Worm (Caenorhabditis elegans): ENCODE measurements around the gene T14E8.2.

The T14E8.2 gene

DNA sequence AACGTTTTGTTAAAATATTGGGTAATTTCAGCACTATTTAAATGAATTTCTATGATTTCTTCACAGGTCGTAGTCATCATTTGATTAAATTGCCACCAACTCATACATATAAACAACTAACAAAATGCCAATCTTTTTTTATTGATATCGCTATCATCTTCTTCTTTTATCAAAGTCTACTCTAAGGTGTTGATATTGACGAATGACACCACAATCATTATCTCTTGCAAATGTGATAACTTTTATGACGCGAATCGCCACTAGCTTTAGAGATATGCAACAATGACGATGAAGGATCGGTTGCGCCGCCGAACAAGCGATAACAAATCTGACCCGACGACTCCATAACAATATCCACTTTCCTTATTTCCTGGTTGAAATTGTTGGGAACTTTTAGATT lies 28.3 kb upstream of the T14E8.2 start:
- TF ChIP-seq pha-2 (tag; optimal IDR thresholded peaks at IDR 0.05) (no peak), elt-2 (tag; optimal IDR thresholded peaks at IDR 0.05) (peak; percentile 92), nfya-1 (tag; optimal IDR thresholded peaks at IDR 0.05) (no peak)

DNA sequence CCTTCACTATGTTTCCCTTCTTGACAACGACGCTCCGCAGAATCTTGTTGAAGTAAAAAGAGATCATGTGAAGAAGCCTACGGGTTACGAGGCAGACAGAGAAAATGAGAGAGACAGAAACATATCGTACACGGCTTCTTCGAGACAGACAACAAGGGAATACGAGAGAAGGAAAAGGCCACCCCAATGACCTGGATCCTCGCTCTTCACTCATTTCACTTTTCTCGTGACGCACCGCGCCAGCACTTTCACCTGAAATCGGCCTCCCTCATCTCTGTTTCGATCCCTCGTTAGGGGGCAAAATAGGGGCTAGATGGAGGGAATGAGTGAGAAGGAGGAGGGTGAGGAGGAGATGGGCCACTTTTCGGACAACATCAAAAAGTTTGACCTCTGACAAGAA lies 27.5 kb upstream of the T14E8.2 start:
- peak; percentile 1 for TF ChIP-seq hlh-30 (tag; optimal IDR thresholded peaks at IDR 0.05; ENCODE audit: insufficient read depth)
- no peak for TF ChIP-seq gmeb-2 (tag; optimal IDR thresholded peaks at IDR 0.05)

DNA sequence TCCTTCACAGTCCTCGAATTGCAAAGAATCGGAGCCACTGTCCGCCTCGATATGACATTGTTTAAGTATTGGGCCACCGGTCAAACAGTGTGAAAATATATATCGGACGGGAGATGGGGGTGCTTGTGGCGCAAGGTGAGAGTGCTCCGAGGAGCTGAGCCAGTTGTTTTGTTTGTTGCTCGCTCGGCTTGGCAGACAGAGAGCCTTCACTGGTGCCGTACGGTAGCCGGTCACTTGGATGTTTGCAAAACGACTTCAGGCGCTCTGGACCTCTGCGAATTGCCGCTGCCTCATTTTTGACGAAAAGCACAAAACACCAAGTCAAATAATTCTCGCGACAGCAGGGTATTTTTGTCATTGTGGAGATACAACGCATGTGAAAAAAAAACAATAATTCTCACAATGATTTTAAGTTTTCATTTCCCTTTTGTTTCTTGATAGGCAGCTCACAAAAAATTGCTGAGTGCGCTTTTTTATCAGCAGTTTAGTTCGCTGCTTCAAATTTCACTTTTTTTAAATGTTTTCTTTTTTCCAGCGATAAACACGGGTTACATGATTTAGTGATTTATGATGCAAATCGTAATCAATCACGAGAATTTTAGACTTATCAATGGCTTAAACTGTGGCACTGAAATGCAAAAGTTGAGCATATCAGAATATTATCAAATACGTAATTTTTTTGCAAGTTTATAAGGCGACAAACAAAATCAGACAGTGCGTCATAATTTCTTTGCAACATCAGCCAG lies 25.6 kb upstream of the T14E8.2 start:
- TF ChIP-seq pqm-1 (tag; optimal IDR thresholded peaks at IDR 0.05) (no peak), hlh-15 (tag; optimal IDR thresholded peaks at IDR 0.05) (no peak), ahr-1 (tag; optimal IDR thresholded peaks at IDR 0.05) (no peak), hlh-8 (tag; optimal IDR thresholded peaks at IDR 0.05) (no peak), ceh-22 (tag; optimal IDR thresholded peaks at IDR 0.05) (no peak), pag-3 (tag; optimal IDR thresholded peaks at IDR 0.05; ENCODE audit: borderline replicate concordance) (no peak)

DNA sequence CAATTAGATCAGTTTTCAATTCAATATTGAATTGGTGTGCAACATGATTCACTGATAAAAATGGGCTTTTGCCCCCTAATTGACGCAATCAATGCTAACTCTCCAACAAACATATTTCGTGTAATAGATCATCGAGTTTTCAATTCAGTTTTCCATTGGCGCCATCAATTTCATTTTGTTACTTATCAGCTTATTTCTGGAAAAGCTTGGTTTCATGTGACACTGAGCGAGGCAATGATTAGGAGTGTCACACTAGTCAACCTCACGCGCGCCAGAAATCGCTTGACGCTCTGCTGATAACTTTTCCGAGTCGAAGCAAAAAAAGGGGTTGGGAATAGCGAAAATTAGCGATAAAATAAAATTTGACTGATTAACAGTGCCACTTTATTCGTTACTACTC lies 24.3 kb upstream of the T14E8.2 start, which contains the start of gene ets-4:
Gene ets-4 (plus strand): TSS at position 347 of the 400 bp plus-strand sequence.
- peak; percentile 18 for TF ChIP-seq pqm-1 (tag; optimal IDR thresholded peaks at IDR 0.05)
- peak; percentile 23 for TF ChIP-seq elt-2 (tag; optimal IDR thresholded peaks at IDR 0.05)
- TF ChIP-seq tbx-7 (tag; optimal IDR thresholded peaks at IDR 0.05) = no peak
- TF ChIP-seq pros-1 (tag; optimal IDR thresholded peaks at IDR 0.05) = no peak

DNA sequence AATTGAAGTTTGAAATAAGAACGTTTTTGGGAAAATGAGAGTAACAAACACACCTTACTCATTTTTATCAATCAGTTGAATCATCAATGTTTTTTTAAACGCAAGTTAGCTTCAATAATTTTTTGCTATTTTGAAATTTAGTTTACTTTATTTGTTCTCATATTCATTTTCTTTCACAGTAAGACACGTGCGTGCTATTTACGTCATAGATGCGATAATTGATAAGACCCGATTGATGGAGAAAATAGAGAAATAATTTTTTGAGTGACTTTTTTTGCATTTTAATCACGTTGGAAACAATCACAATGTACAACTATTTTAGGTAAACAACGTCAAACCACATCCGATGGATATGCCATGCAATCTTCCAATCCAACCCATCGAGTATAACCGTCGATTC lies 23.3 kb upstream of the T14E8.2 start:
- TF ChIP-seq pros-1 (tag; optimal IDR thresholded peaks at IDR 0.05) (no peak), lim-6 (tag; optimal IDR thresholded peaks at IDR 0.05) (no peak), hlh-13 (GFP tag; optimal IDR thresholded peaks at IDR 0.05) (no peak)

DNA sequence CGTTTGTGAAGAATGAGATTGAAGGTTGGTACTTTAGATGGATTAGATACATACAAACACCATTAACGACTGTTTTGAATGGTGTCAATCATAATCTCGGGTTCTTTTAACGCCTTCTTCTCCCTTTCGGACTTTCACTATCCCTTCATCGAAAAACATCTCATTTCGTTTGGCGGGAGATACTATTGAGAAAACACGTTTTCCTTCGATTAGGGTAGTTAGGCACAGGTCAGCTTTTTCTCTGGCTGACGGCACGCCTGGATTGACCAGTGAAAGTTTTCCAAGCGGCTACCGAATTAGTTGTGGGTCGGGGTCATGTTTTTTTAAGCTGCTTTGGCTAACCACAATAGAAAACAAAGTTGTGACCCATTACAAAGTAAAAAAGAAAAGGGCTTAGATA lies 22.8 kb upstream of the T14E8.2 start:
- TF ChIP-seq ceh-24 (tag; optimal IDR thresholded peaks at IDR 0.05) = no peak
- TF ChIP-seq pax-1 (tag; optimal IDR thresholded peaks at IDR 0.05) = no peak
- no peak for TF ChIP-seq eyg-1 (tag; optimal IDR thresholded peaks at IDR 0.05)
- TF ChIP-seq sox-2 (GFP tag; IDR thresholded peaks at IDR 0.05) = no peak
- TF ChIP-seq nhr-11 (tag; optimal IDR thresholded peaks at IDR 0.05) = no peak
- no peak for TF ChIP-seq unc-42 (tag; optimal IDR thresholded peaks at IDR 0.05)
- TF ChIP-seq zip-5 (tag; optimal IDR thresholded peaks at IDR 0.05) = no peak
- no peak for TF ChIP-seq F13H6.1 (tag; optimal IDR thresholded peaks at IDR 0.05)
- no peak for TF ChIP-seq madf-2 (tag; optimal IDR thresholded peaks at IDR 0.05)
- no peak for TF ChIP-seq hlh-15 (tag; optimal IDR thresholded peaks at IDR 0.05)
- TF ChIP-seq ceh-14 (tag; optimal IDR thresholded peaks at IDR 0.05) = no peak
- no peak for TF ChIP-seq unc-86 (tag; optimal IDR thresholded peaks at IDR 0.05)
- TF ChIP-seq ceh-19 (GFP tag; optimal IDR thresholded peaks at IDR 0.05) = no peak

DNA sequence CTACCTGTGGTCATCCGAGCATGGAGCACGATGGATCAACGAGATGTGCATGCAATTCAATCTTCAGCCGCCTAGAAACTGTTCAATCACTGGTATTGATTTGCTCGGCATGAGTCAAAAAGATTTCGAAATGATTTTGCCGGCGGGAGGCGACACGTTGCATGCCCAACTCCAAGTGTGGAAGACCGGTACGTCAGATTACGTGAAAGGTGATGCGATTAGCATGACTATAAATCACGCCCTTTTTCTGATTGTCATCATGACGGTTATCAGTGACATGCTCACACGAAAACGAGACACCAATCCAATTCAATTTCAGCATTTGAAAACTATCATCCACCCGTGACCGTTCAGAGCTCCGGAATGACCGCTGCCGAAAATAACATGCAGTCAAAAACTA lies 22.1 kb upstream of the T14E8.2 start:
- TF ChIP-seq sox-2 (GFP tag; IDR thresholded peaks at IDR 0.05) = no peak
- TF ChIP-seq elt-2 (tag; optimal IDR thresholded peaks at IDR 0.05) = no peak
- TF ChIP-seq ceh-45 (GFP tag; IDR thresholded peaks at IDR 0.05) = no peak
- TF ChIP-seq lim-6 (tag; optimal IDR thresholded peaks at IDR 0.05) = no peak

DNA sequence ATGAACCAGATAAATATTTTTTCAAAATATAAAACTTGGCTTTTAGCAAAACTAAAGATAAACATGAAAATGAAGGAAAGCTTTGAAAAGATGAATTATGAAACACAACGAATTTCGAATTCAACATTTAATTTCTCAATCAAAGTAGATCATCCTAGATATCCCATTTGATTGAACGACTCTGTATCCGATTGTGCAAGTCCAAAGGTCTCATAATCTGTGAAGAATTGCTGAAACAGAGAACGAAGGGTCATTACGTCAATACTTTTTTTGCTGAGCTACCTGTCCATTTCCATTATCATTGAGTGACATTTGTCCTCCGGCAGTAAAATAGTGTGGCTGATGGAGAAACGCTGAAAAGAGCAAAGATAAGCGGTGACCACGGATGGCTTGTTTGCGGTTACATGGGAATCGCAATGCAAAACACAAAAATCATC lies 20.1 kb upstream of the T14E8.2 start:
- TF ChIP-seq mec-3 (tag; optimal IDR thresholded peaks at IDR 0.05; ENCODE audit: borderline replicate concordance) = no peak
- TF ChIP-seq elt-2 (tag; optimal IDR thresholded peaks at IDR 0.05) = peak; percentile 73
- no peak for TF ChIP-seq syd-9 (tag; optimal IDR thresholded peaks at IDR 0.05)
- no peak for TF ChIP-seq odd-2 (tag; optimal IDR thresholded peaks at IDR 0.05)
- TF ChIP-seq che-1 (tag; optimal IDR thresholded peaks at IDR 0.05) = no peak

Measured in whole organism, late embryonic.